Worm (Caenorhabditis elegans) whole organism, early embryonic: ENCODE results near the gene arp-1.
A peak's percentile ranks its signal among the peaks of the same experiment; 100 is the strongest.
"Not testable (repeated sequence)": the region's sequence is repeated elsewhere in the genome, so short reads cannot be mapped to it uniquely, and the experiment has no call there.

ENCODE experiments used
- B0310.2 ChIP-seq: sonication (generic microtip); optimal IDR thresholded peaks from 2 replicates; lab custom pipeline; 2016; ENCODE audit warnings: mild to moderate bottlenecking, missing genetic modification characterization, missing compliant biosample characterization
- F13C5.2 ChIP-seq: sonication (generic microtip); optimal IDR thresholded peaks from 2 replicates; lab custom pipeline; 2017; ENCODE audit warnings: mild to moderate bottlenecking, missing genetic modification characterization, inconsistent platforms, missing compliant biosample characterization
- aly-1 ChIP-seq: sonication (generic microtip); optimal IDR thresholded peaks from 2 replicates; lab custom pipeline; 2016; ENCODE audit warnings: missing genetic modification characterization, missing compliant biosample characterization
- ama-1 ChIP-seq: fragments of 150-350 bp; optimal IDR thresholded peaks from 2 replicates; lab custom pipeline; 2014
- ceh-13 ChIP-seq: fragments of 200-800 bp; sonication (Bioruptor generic); optimal IDR thresholded peaks from 2 replicates; lab custom pipeline; 2018; ENCODE audit warnings: mild to moderate bottlenecking, missing genetic modification characterization, missing compliant biosample characterization
- ceh-36 ChIP-seq: sonication (generic microtip); optimal IDR thresholded peaks from 2 replicates; lab custom pipeline; 2016; ENCODE audit warnings: missing genetic modification characterization, inconsistent platforms, missing compliant biosample characterization
- ets-7 ChIP-seq: sonication (generic microtip); optimal IDR thresholded peaks from 2 replicates; lab custom pipeline; 2016; ENCODE audit warnings: missing genotype, missing genetic modification characterization, missing compliant biosample characterization
- flt-1 ChIP-seq: fragments of 200-800 bp; sonication (Bioruptor generic); IDR thresholded peaks from 2 replicates; pipeline ENCODE4 v1.3.6; 2022; ENCODE audit warnings: missing genetic modification characterization, missing compliant biosample characterization
- hmbx-1 ChIP-seq: sonication (generic microtip); optimal IDR thresholded peaks from 2 replicates; lab custom pipeline; 2016; ENCODE audit warnings: mild to moderate bottlenecking, missing genetic modification characterization, missing compliant biosample characterization
- hmg-4 ChIP-seq: fragments of 200-800 bp; sonication (Bioruptor generic); optimal IDR thresholded peaks from 2 replicates; lab custom pipeline; 2018; ENCODE audit warnings: mild to moderate bottlenecking, missing genetic modification characterization, missing compliant biosample characterization
- hnd-1 ChIP-seq: sonication (generic microtip); optimal IDR thresholded peaks from 2 replicates; lab custom pipeline; 2016; ENCODE audit warnings: missing genetic modification characterization, missing compliant biosample characterization
- pes-1 ChIP-seq: fragments of 200-800 bp; sonication (Bioruptor generic); IDR thresholded peaks from 2 replicates; pipeline ENCODE4 v1.3.6; 2022; ENCODE audit warnings: missing genetic modification reagents, missing genetic modification characterization, missing compliant biosample characterization
- scrt-1 ChIP-seq: fragments of 200-800 bp; sonication (Bioruptor generic); IDR thresholded peaks from 2 replicates; pipeline ENCODE4 v1.3.6; 2022; ENCODE audit warnings: missing genetic modification characterization, missing compliant biosample characterization
- sea-1 ChIP-seq: fragments of 200-800 bp; sonication (Bioruptor generic); conservative IDR thresholded peaks from 2 replicates; pipeline ENCODE4 v1.3.6; 2022; ENCODE audit warnings: missing genetic modification characterization, missing compliant biosample characterization
- tbx-11 ChIP-seq: fragments of 200-800 bp; sonication (Bioruptor generic); IDR thresholded peaks from 2 replicates; pipeline ENCODE4 v1.3.6; 2022; ENCODE audit warnings: missing genetic modification characterization, missing compliant biosample characterization
- tbx-37 ChIP-seq: fragments of 200-800 bp; sonication (Bioruptor generic); conservative IDR thresholded peaks from 2 replicates; pipeline ENCODE4 v1.3.6; 2022; ENCODE audit warnings: missing genetic modification reagents, missing genetic modification characterization, missing compliant biosample characterization
- tra-4 ChIP-seq: sonication (generic microtip); optimal IDR thresholded peaks from 2 replicates; lab custom pipeline; 2017; ENCODE audit warnings: missing genetic modification characterization, missing compliant biosample characterization

Gene arp-1

DNA sequence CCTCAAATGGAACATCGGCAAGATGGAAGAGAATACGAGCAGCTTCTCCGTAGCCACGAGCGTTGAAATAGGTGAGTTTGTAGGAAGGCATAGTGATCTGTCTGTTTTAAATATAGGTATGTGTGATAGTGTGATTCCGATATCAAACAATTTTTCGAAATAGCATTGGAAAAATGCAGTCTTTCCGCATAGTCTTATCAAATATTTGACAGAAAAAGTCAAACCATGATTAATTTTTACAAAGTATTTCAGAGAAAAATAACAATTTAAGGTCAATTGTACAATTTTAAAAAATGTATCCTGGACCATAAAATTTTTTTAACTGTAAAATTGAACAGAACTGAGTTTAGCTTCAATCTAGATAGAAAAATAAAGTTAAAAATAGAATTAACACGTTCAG is 44.4 kb downstream of the arp-1 start, which contains the start of gene gst-26:
Gene gst-26, minus strand, starts transcription at position 101 of the 400 bp plus-strand sequence.
- no peak for TF ChIP-seq B0310.2 (tag; lab: Kevin White, UChicago)
- no peak for TF ChIP-seq F13C5.2 (tag; lab: Kevin White, UChicago)
- no peak for TF ChIP-seq scrt-1 (GFP tag; lab: Robert Waterston, UW)
- no peak for TF ChIP-seq tra-4
- no peak for TF ChIP-seq pes-1 (GFP tag; lab: Robert Waterston, UW)
- no peak for TF ChIP-seq hmg-4 (GFP tag; lab: Kevin White, UChicago)
- TF ChIP-seq ets-7 = no peak
- no peak for TF ChIP-seq tbx-37 (GFP tag; lab: Robert Waterston, UW)
- TF ChIP-seq sea-1 (GFP tag; lab: Robert Waterston, UW) = no peak
- no peak for TF ChIP-seq aly-1 (tag; lab: Kevin White, UChicago)
- TF ChIP-seq ceh-36 (tag; lab: Kevin White, UChicago) = no peak

DNA sequence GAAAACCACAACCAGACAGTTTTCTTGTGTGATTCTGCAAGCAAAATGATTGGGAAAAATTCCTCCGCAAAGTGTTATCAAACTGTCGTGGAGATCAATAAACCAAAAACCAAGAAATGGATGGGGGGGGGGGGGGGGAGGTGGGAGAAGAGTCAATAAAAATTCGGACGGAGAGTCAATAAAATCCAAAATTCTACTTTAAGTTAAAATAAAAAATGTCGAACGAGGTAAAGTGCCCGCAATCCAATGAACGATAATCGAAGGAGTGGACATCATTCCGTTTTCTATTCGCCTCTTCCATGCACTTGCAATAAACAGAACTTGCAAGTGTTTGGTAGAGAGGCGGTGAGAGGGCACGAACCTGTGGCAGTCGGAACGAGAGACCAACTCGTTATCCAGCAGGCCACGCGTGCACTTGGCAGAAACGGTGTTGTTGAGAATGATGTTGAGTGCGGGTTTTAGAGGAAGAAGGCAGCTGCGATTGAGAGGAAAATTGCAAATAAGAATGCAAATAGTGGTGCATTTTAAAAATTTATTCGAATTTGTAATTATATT is 45.7 kb downstream of the arp-1 start, which contains the start of gene gst-27:
Gene gst-27, minus strand, starts transcription at position 51 of the 555 bp plus-strand sequence.
- TF ChIP-seq tbx-37 (GFP tag; lab: Robert Waterston, UW) (peak; percentile 75), hmg-4 (GFP tag; lab: Kevin White, UChicago) (peak; percentile 92), hnd-1 (peak; percentile 79), flt-1 (peak; percentile 90), ama-1 (no peak), scrt-1 (GFP tag; lab: Robert Waterston, UW) (peak; percentile 91), aly-1 (tag; lab: Kevin White, UChicago) (peak; percentile 82), pes-1 (GFP tag; lab: Robert Waterston, UW) (peak; percentile 88), B0310.2 (tag; lab: Kevin White, UChicago) (peak; percentile 76), tbx-11 (GFP tag; lab: Robert Waterston, UW) (peak; percentile 86), hmbx-1 (tag; lab: Kevin White, UChicago) (peak; percentile 43), F13C5.2 (tag; lab: Kevin White, UChicago) (peak; percentile 92), ets-7 (peak; percentile 65), ceh-36 (tag; lab: Kevin White, UChicago) (peak; percentile 81), ceh-13 (GFP tag; lab: Kevin White, UChicago) (peak; percentile 75), tra-4 (peak; percentile 33), sea-1 (GFP tag; lab: Robert Waterston, UW) (peak; percentile 86)

DNA sequence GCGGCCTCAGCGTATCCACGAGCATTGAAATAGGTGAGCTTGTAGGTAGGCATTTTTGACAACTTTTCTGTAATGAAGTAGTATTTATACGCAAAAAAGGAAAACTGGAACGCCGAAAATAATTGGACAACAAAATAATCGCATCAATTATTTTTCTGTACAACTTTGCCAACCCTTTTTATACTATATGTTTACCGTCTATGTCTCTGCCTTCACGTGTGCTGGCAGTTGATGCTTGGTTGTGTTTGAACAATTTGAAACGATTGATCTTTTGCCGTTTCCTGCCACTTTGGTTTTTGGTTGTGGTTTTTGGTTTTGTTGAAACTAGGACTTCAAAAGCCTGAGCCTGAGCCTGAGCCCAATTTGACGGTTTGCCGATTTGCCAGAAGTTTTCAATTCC is 47.2 kb downstream of the arp-1 start, which contains the start of gene gst-28:
Gene gst-28, minus strand, starts transcription at position 238 of the 400 bp plus-strand sequence.
- TF ChIP-seq ceh-36 (tag; lab: Kevin White, UChicago) (no peak), sea-1 (GFP tag; lab: Robert Waterston, UW) (no peak), aly-1 (tag; lab: Kevin White, UChicago) (no peak), scrt-1 (GFP tag; lab: Robert Waterston, UW) (no peak), F13C5.2 (tag; lab: Kevin White, UChicago) (no peak), tra-4 (no peak), ets-7 (no peak), hmg-4 (GFP tag; lab: Kevin White, UChicago) (no peak), B0310.2 (tag; lab: Kevin White, UChicago) (no peak), ama-1 (no peak), hmbx-1 (tag; lab: Kevin White, UChicago) (no peak), flt-1 (no peak), tbx-37 (GFP tag; lab: Robert Waterston, UW) (no peak), hnd-1 (no peak), pes-1 (GFP tag; lab: Robert Waterston, UW) (no peak), ceh-13 (GFP tag; lab: Kevin White, UChicago) (no peak)

DNA sequence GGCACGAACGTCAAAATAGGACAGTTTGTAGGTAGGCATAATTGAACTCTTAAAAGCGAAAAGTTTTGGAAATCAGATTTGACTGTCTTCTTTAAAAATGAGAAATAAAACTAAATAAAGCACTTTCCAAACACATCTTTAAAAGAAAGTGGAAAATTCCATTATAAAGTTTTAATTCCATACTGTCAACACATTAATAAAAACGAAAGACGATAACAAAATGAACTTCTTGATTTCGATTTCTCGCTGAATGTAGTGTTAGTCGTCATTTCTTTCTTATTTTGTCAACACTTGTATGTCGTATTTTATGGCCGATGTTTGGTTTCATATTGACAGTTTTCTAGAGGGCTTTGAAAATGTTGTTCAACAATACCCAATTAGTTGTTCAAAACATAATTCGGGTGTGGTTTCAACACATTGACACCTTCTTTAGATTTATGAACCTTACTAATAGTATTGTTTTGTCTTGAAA is 49.7 kb downstream of the arp-1 start, which contains the start of gene gst-29:
Gene gst-29, minus strand, starts transcription at position 51 of the 472 bp plus-strand sequence.
- TF ChIP-seq flt-1 (no peak), aly-1 (tag; lab: Kevin White, UChicago) (no peak), B0310.2 (tag; lab: Kevin White, UChicago) (no peak), F13C5.2 (tag; lab: Kevin White, UChicago) (no peak), ama-1 (no peak), ceh-13 (GFP tag; lab: Kevin White, UChicago) (no peak), tra-4 (no peak), tbx-37 (GFP tag; lab: Robert Waterston, UW) (no peak), scrt-1 (GFP tag; lab: Robert Waterston, UW) (no peak), hmg-4 (GFP tag; lab: Kevin White, UChicago) (no peak), ets-7 (no peak), pes-1 (GFP tag; lab: Robert Waterston, UW) (no peak)

DNA sequence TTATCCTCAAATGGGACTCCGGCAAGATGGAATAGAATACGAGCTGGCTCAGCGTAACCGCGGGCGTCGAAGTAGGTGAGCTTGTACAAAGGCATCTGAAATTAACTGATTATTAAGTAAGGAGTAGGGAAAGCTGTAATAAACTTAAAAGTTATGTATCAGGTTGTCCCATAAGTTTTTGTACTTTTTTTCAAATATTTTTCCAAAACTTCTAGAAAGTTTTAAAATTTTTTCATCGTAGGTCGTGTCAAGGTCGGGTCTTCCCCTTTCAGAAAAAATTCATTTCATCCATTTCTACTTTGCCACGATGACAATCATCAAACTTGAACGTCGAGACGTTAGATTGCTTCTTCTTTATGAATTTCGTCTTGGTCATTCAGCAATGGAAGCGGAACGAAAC is 51.7 kb downstream of the arp-1 start, which contains the start of gene gst-39:
Gene gst-39, minus strand, starts transcription at position 101 of the 400 bp plus-strand sequence.
- TF ChIP-seq ama-1; ceh-13 (GFP tag; lab: Kevin White, UChicago); F13C5.2 (tag; lab: Kevin White, UChicago): not testable (repeated sequence)
